Fruit fly (Drosophila melanogaster): ENCODE data around the gene CG34427.

The CG34427 gene

dm6 chr3L:8800432-8800831 is 4.1 kb upstream of the CG34427 start, which contains the start of gene CG13310:
Gene CG13310, minus strand, starts transcription at chr3L:8800532.
- TF ChIP-seq foxo (GFP tag; optimal IDR thresholded peaks at IDR 0.05) (no peak), N (GFP tag; optimal IDR thresholded peaks at IDR 0.05) (no peak), CG32264 (GFP tag; optimal IDR thresholded peaks at IDR 0.05) (no peak), dl (GFP tag; optimal IDR thresholded peaks at IDR 0.05; ENCODE audit: insufficient read depth in 1 of 2, partially characterized antibody in 2 of 2) (no peak)

- no peak for TF ChIP-seq Hnf4 (GFP tag; optimal IDR thresholded peaks at IDR 0.05)
- TF ChIP-seq Mio (GFP tag; optimal IDR thresholded peaks at IDR 0.05): no peak
- no peak for TF ChIP-seq Hr78 (GFP tag; optimal IDR thresholded peaks at IDR 0.05)
- no peak for TF ChIP-seq usp (GFP tag; optimal IDR thresholded peaks at IDR 0.05)
- TF ChIP-seq lola (GFP tag; optimal IDR thresholded peaks at IDR 0.05): no peak
- no peak for TF ChIP-seq foxo (GFP tag; optimal IDR thresholded peaks at IDR 0.05)
- TF ChIP-seq fru (GFP tag; optimal IDR thresholded peaks at IDR 0.05): no peak
- no peak for TF ChIP-seq N (GFP tag; optimal IDR thresholded peaks at IDR 0.05)
- TF ChIP-seq dmrt93B (GFP tag; optimal IDR thresholded peaks at IDR 0.05): no peak
These were observed 2.5 kb upstream of the CG34427 start, which contains the start of the genes CG13311 and CG34426 for dm6 chr3L:8802064-8802463. Gene CG13311, minus strand, starts transcription at chr3L:8802164. Gene CG34426, plus strand, starts transcription at chr3L:8802463.

dm6 chr3L:8807113-8807651 is 2.6 kb downstream of the CG34427 start, which contains the start of the genes CG13312 and CG32024:
Gene CG13312, minus strand, starts transcription at chr3L:8807213.
Gene CG32024, plus strand, starts transcription at chr3L:8807601.
- TF ChIP-seq rgr (GFP tag; optimal IDR thresholded peaks at IDR 0.05): no peak
- TF ChIP-seq sv (GFP tag; optimal IDR thresholded peaks at IDR 0.05): no peak
- TF ChIP-seq lola (GFP tag; optimal IDR thresholded peaks at IDR 0.05): no peak

- no peak for TF ChIP-seq Dfd (GFP tag; optimal IDR thresholded peaks at IDR 0.05)
- no peak for TF ChIP-seq sage (GFP tag; optimal IDR thresholded peaks at IDR 0.05)
- TF ChIP-seq Sp1 (GFP tag; optimal IDR thresholded peaks at IDR 0.05): no peak
- no peak for TF ChIP-seq foxo (GFP tag; optimal IDR thresholded peaks at IDR 0.05)
- TF ChIP-seq Hr78 (GFP tag; optimal IDR thresholded peaks at IDR 0.05): no peak
- TF ChIP-seq N (GFP tag; optimal IDR thresholded peaks at IDR 0.05): no peak
- TF ChIP-seq dsf (GFP tag; optimal IDR thresholded peaks at IDR 0.05; ENCODE audit: borderline replicate concordance): no peak
- TF ChIP-seq dl (GFP tag; optimal IDR thresholded peaks at IDR 0.05; ENCODE audit: insufficient read depth in 1 of 2, partially characterized antibody in 2 of 2): no peak
- no peak for TF ChIP-seq Hnf4 (GFP tag; optimal IDR thresholded peaks at IDR 0.05)
- TF ChIP-seq psq (GFP tag; optimal IDR thresholded peaks at IDR 0.05): no peak
- TF ChIP-seq usp (GFP tag; optimal IDR thresholded peaks at IDR 0.05): no peak
- no peak for TF ChIP-seq OdsH (GFP tag; optimal IDR thresholded peaks at IDR 0.05)
- no peak for TF ChIP-seq Abd-B (GFP tag; optimal IDR thresholded peaks at IDR 0.05)
- TF ChIP-seq Dif (GFP tag; optimal IDR thresholded peaks at IDR 0.05; ENCODE audit: partially characterized antibody): no peak
- TF ChIP-seq brk (GFP tag; optimal IDR thresholded peaks at IDR 0.05): no peak
- no peak for TF ChIP-seq Rel (GFP tag; optimal IDR thresholded peaks at IDR 0.05)
- no peak for TF ChIP-seq Rel (tag; optimal IDR thresholded peaks at IDR 0.05)
- TF ChIP-seq dmrt93B (GFP tag; optimal IDR thresholded peaks at IDR 0.05): no peak
These were observed 3.7 kb downstream of the CG34427 start, which contains the start of gene CG13308 for dm6 chr3L:8808244-8808643. Gene CG13308, plus strand, starts transcription at chr3L:8808544.

dm6 chr3L:8810095-8810494 is 5.5 kb downstream of the CG34427 start, which contains the start of gene CG13309:
Gene CG13309, plus strand, starts transcription at chr3L:8810395.
- TF ChIP-seq Hnf4 (GFP tag; optimal IDR thresholded peaks at IDR 0.05): no peak
- TF ChIP-seq pan (optimal IDR thresholded peaks at IDR 0.05): no peak
- TF ChIP-seq lola (GFP tag; optimal IDR thresholded peaks at IDR 0.05): no peak
- TF ChIP-seq woc (GFP tag; optimal IDR thresholded peaks at IDR 0.05): no peak

dm6 chr3L:8813484-8813883 is 8.9 kb downstream of the CG34427 start:
- TF ChIP-seq ey (GFP tag; optimal IDR thresholded peaks at IDR 0.05) (peak; percentile 12), Hnf4 (GFP tag; optimal IDR thresholded peaks at IDR 0.05) (no peak)

dm6 chr3L:8819441-8819840 is 14.9 kb downstream of the CG34427 start:
- TF ChIP-seq Jra (GFP tag; optimal IDR thresholded peaks at IDR 0.05) (peak; percentile 60), rgr (GFP tag; optimal IDR thresholded peaks at IDR 0.05) (no peak), Dif (GFP tag; optimal IDR thresholded peaks at IDR 0.05; ENCODE audit: partially characterized antibody) (peak; percentile 34), jim (GFP tag; optimal IDR thresholded peaks at IDR 0.05) (no peak), dmrt93B (GFP tag; optimal IDR thresholded peaks at IDR 0.05) (no peak), CG9705 (GFP tag; optimal IDR thresholded peaks at IDR 0.05) (no peak), psq (GFP tag; optimal IDR thresholded peaks at IDR 0.05) (peak; percentile 9), sage (GFP tag; optimal IDR thresholded peaks at IDR 0.05) (no peak), Rel (GFP tag; optimal IDR thresholded peaks at IDR 0.05) (no peak), Rel (tag; optimal IDR thresholded peaks at IDR 0.05) (no peak), pan (optimal IDR thresholded peaks at IDR 0.05) (no peak), CrebA (GFP tag; optimal IDR thresholded peaks at IDR 0.05; ENCODE audit: borderline replicate concordance) (no peak), h (GFP tag; optimal IDR thresholded peaks at IDR 0.05) (no peak), ey (GFP tag; optimal IDR thresholded peaks at IDR 0.05) (no peak), fru (GFP tag; optimal IDR thresholded peaks at IDR 0.05) (no peak), lola (GFP tag; optimal IDR thresholded peaks at IDR 0.05) (no peak)

Measured in whole organism, wandering third instar larva.